Worm (Caenorhabditis elegans) whole organism, young adult: ENCODE measurements around the gene acr-12.

ENCODE experiments used
- B0035.1 ChIP-seq: sonication (generic microtip); optimal IDR thresholded peaks from 2 replicates; lab custom pipeline; 2016; ENCODE audit warnings: missing genetic modification characterization, mild to moderate bottlenecking, missing compliant biosample characterization, missing genotype, missing genetic modification reagents
- B0261.1 ChIP-seq: sonication (generic microtip); optimal IDR thresholded peaks from 2 replicates; lab custom pipeline; 2016; ENCODE audit warnings: mild to moderate bottlenecking, missing genetic modification characterization, moderate library complexity, missing compliant biosample characterization
- B0336.3 ChIP-seq: fragments of 200-800 bp; sonication (Bioruptor generic); IDR thresholded peaks from 2 replicates; pipeline ENCODE4 v1.3.6; 2022; ENCODE audit warnings: missing genetic modification characterization, missing compliant biosample characterization
- C06A6.2 ChIP-seq: fragments of 200-800 bp; sonication (Bioruptor generic); conservative IDR thresholded peaks from 2 replicates; pipeline ENCODE4 v1.3.6; 2022; ENCODE audit warnings: missing genetic modification characterization, missing compliant biosample characterization
- F33H1.4 ChIP-seq: fragments of 200-800 bp; sonication (Bioruptor generic); IDR thresholded peaks from 2 replicates; pipeline ENCODE4 v1.3.6; 2022; ENCODE audit warnings: missing genetic modification reagents, missing genetic modification characterization, missing compliant biosample characterization
- F39B2.1 ChIP-seq: fragments of 200-800 bp; sonication (Bioruptor generic); IDR thresholded peaks from 2 replicates; pipeline ENCODE4 v1.3.6; 2022; ENCODE audit warnings: missing genetic modification reagents, missing genetic modification characterization, missing compliant biosample characterization
- F49E8.2 ChIP-seq: sonication (generic microtip); optimal IDR thresholded peaks from 3 replicates; lab custom pipeline; 2017; ENCODE audit warnings: missing genetic modification characterization, mild to moderate bottlenecking, missing compliant biosample characterization, antibody characterized with exemption, moderate library complexity; ENCODE audit not compliant: insufficient read depth
- K11D2.4 ChIP-seq: fragments of 200-800 bp; sonication (Bioruptor generic); IDR thresholded peaks from 2 replicates; pipeline ENCODE4 v1.3.6; 2022; ENCODE audit warnings: missing genetic modification reagents, missing genetic modification characterization, missing compliant biosample characterization
- K12H6.12 ChIP-seq: fragments of 200-800 bp; sonication (Bioruptor generic); optimal IDR thresholded peaks from 2 replicates; lab custom pipeline; 2018; ENCODE audit warnings: mild to moderate bottlenecking, missing genetic modification characterization, missing compliant biosample characterization
- T26A5.8 ChIP-seq: sonication (generic microtip); optimal IDR thresholded peaks from 2 replicates; lab custom pipeline; 2016; ENCODE audit warnings: missing genetic modification characterization, missing compliant biosample characterization
- akir-1 ChIP-seq: fragments of 200-800 bp; sonication (Bioruptor generic); optimal IDR thresholded peaks from 2 replicates; lab custom pipeline; 2018; ENCODE audit warnings: mild to moderate bottlenecking, missing genetic modification characterization, moderate library complexity, missing compliant biosample characterization
- aptf-2 ChIP-seq: fragments of 200-800 bp; sonication (Bioruptor generic); conservative IDR thresholded peaks from 2 replicates; pipeline ENCODE4 v1.3.6; 2022; ENCODE audit warnings: missing genetic modification reagents, missing genetic modification characterization, missing compliant biosample characterization
- attf-3 ChIP-seq: fragments of 200-800 bp; sonication (Bioruptor generic); conservative IDR thresholded peaks from 2 replicates; pipeline ENCODE4 v1.3.6; 2022; ENCODE audit warnings: missing genetic modification reagents, missing genetic modification characterization, missing compliant biosample characterization
- attf-6 ChIP-seq: fragments of 200-800 bp; sonication (Bioruptor generic); IDR thresholded peaks from 2 replicates; pipeline ENCODE4 v1.3.6; 2022; ENCODE audit warnings: missing genetic modification reagents, missing genetic modification characterization, missing compliant biosample characterization
- bed-1 ChIP-seq: fragments of 200-800 bp; sonication (Bioruptor generic); IDR thresholded peaks from 2 replicates; pipeline ENCODE4 v1.3.6; 2022; ENCODE audit warnings: missing genetic modification reagents, missing genetic modification characterization, missing compliant biosample characterization
- bed-2 ChIP-seq: fragments of 200-800 bp; sonication (Bioruptor generic); IDR thresholded peaks from 2 replicates; pipeline ENCODE4 v1.3.6; 2022; ENCODE audit warnings: missing genetic modification reagents, missing genetic modification characterization, missing compliant biosample characterization
- ceh-58 ChIP-seq: fragments of 200-800 bp; sonication (Bioruptor generic); IDR thresholded peaks from 2 replicates; pipeline ENCODE4 v1.3.6; 2022; ENCODE audit warnings: missing genetic modification characterization, missing compliant biosample characterization
- ceh-79 ChIP-seq: sonication (generic microtip); optimal IDR thresholded peaks from 2 replicates; lab custom pipeline; 2017; ENCODE audit warnings: mild to moderate bottlenecking, missing genetic modification characterization, missing compliant biosample characterization
- chd-7 ChIP-seq: sonication (generic microtip); optimal IDR thresholded peaks from 2 replicates; lab custom pipeline; 2016; ENCODE audit warnings: mild to moderate bottlenecking, missing genetic modification characterization, moderate library complexity, missing compliant biosample characterization
- dpff-1 ChIP-seq: sonication (generic microtip); optimal IDR thresholded peaks from 2 replicates; lab custom pipeline; 2017; ENCODE audit warnings: mild to moderate bottlenecking, missing genetic modification characterization, missing compliant biosample characterization
- egl-18 ChIP-seq: fragments of 200-800 bp; sonication (Bioruptor generic); IDR thresholded peaks from 2 replicates; pipeline ENCODE4 v1.3.6; 2022; ENCODE audit warnings: missing genetic modification reagents, missing genetic modification characterization, missing compliant biosample characterization
- egl-44 ChIP-seq: fragments of 200-800 bp; sonication (Bioruptor generic); IDR thresholded peaks from 2 replicates; pipeline ENCODE4 v1.3.6; 2022; ENCODE audit warnings: missing genetic modification reagents, missing genetic modification characterization, missing compliant biosample characterization
- hlh-26 ChIP-seq: fragments of 200-800 bp; sonication (Bioruptor generic); conservative IDR thresholded peaks from 2 replicates; pipeline ENCODE4 v1.3.6; 2022; ENCODE audit warnings: missing genetic modification reagents, missing genetic modification characterization, missing compliant biosample characterization
- hrde-1 ChIP-seq: sonication (generic microtip); optimal IDR thresholded peaks from 2 replicates; lab custom pipeline; 2016; ENCODE audit warnings: missing genetic modification characterization, mild to moderate bottlenecking, missing compliant biosample characterization, moderate library complexity, missing genotype, missing genetic modification reagents, borderline replicate concordance
- hsf-1 ChIP-seq: fragments of 200-800 bp; sonication (Bioruptor generic); IDR thresholded peaks from 2 replicates; pipeline ENCODE4 v1.3.6; 2022; ENCODE audit warnings: missing genetic modification reagents, missing genetic modification characterization, missing compliant biosample characterization
- let-607 ChIP-seq, 2 experiments: fragments of 200-800 bp in 1 of 2; sonication (Bioruptor generic) in 1 of 2; sonication (generic microtip) in 1 of 2; optimal IDR thresholded peaks; 2 replicates each; lab custom pipeline; 2016 to 2018; ENCODE audit warnings: mild to moderate bottlenecking in 2 of 2, missing compliant biosample characterization in 2 of 2, missing genetic modification characterization in 2 of 2, moderate library complexity in 2 of 2, missing genotype in 1 of 2
- lin-26 ChIP-seq: fragments of 200-800 bp; sonication (Bioruptor generic); IDR thresholded peaks from 2 replicates; pipeline ENCODE4 v1.3.6; 2022; ENCODE audit warnings: missing genetic modification reagents, missing genetic modification characterization, missing compliant biosample characterization
- lin-35 ChIP-seq, 3 experiments: fragments of 150-350 bp in 2 of 3; sonication (generic microtip) in 1 of 3; optimal IDR thresholded peaks; 2 replicates each; lab custom pipeline; 2014 to 2018; ENCODE audit warnings: missing biosample characterization in 3 of 3, missing genetic modification characterization in 3 of 3, missing genetic modification reagents in 3 of 3
- lir-1 ChIP-seq: fragments of 200-800 bp; sonication (Bioruptor generic); conservative IDR thresholded peaks from 2 replicates; pipeline ENCODE4 v1.3.6; 2022; ENCODE audit warnings: missing genetic modification reagents, missing genetic modification characterization, missing compliant biosample characterization
- lsl-1 ChIP-seq: fragments of 200-800 bp; sonication (Bioruptor generic); optimal IDR thresholded peaks from 2 replicates; lab custom pipeline; 2018; ENCODE audit warnings: mild to moderate bottlenecking, missing genetic modification characterization, moderate library complexity, missing compliant biosample characterization
- madf-3 ChIP-seq: fragments of 200-800 bp; sonication (Bioruptor generic); IDR thresholded peaks from 2 replicates; pipeline ENCODE4 v1.3.6; 2022; ENCODE audit warnings: missing genetic modification reagents, missing genetic modification characterization, missing compliant biosample characterization
- madf-6 ChIP-seq: fragments of 200-800 bp; sonication (Bioruptor generic); IDR thresholded peaks from 2 replicates; pipeline ENCODE4 v1.3.6; 2022; ENCODE audit warnings: missing genetic modification reagents, missing genetic modification characterization, missing compliant biosample characterization
- mel-28 ChIP-seq: sonication (generic microtip); optimal IDR thresholded peaks from 2 replicates; lab custom pipeline; 2016; ENCODE audit warnings: borderline replicate concordance, mild to moderate bottlenecking, missing genetic modification characterization, missing compliant biosample characterization
- nfya-1 ChIP-seq: sonication (generic microtip); optimal IDR thresholded peaks from 2 replicates; lab custom pipeline; 2017; ENCODE audit warnings: antibody characterized with exemption, missing compliant biosample characterization, missing genetic modification characterization, borderline replicate concordance; ENCODE audit not compliant: insufficient read depth
- nfya-2 ChIP-seq: fragments of 200-800 bp; sonication (Bioruptor generic); IDR thresholded peaks from 2 replicates; pipeline ENCODE4 v1.3.6; 2022; ENCODE audit warnings: missing genetic modification reagents, missing genetic modification characterization, missing compliant biosample characterization
- nfyb-1 ChIP-seq: fragments of 200-800 bp; sonication (Bioruptor generic); IDR thresholded peaks from 2 replicates; pipeline ENCODE4 v1.3.6; 2022; ENCODE audit warnings: missing genetic modification reagents, missing genetic modification characterization, missing compliant biosample characterization
- nhr-120 ChIP-seq: fragments of 200-800 bp; sonication (Bioruptor generic); IDR thresholded peaks from 2 replicates; pipeline ENCODE4 v1.3.6; 2022; ENCODE audit warnings: missing genetic modification characterization, missing compliant biosample characterization
- nhr-179 ChIP-seq: sonication (generic microtip); optimal IDR thresholded peaks from 2 replicates; lab custom pipeline; 2016; ENCODE audit warnings: mild to moderate bottlenecking, missing genetic modification characterization, missing compliant biosample characterization
- nhr-27 ChIP-seq: fragments of 200-800 bp; sonication (Bioruptor generic); optimal IDR thresholded peaks from 2 replicates; lab custom pipeline; 2018; ENCODE audit warnings: mild to moderate bottlenecking, missing genetic modification characterization, moderate library complexity, missing compliant biosample characterization
- sdz-38 ChIP-seq: sonication (generic microtip); optimal IDR thresholded peaks from 2 replicates; lab custom pipeline; 2016; ENCODE audit warnings: missing genotype, missing genetic modification characterization, missing compliant biosample characterization
- snpc-4 ChIP-seq, 5 experiments: fragments of 150-350 bp in 1 of 5; sonication (generic microtip) in 4 of 5; optimal IDR thresholded peaks; 2 replicates each; lab custom pipeline; 2014 to 2018; ENCODE audit warnings: missing genetic modification characterization in 5 of 5, missing biosample characterization in 3 of 5, antibody characterized with exemption in 2 of 5, mild to moderate bottlenecking in 2 of 5, missing compliant biosample characterization in 2 of 5, missing genotype in 2 of 5, moderate library complexity in 2 of 5, missing genetic modification reagents in 1 of 5
- sptf-2 ChIP-seq: fragments of 200-800 bp; sonication (Bioruptor generic); optimal IDR thresholded peaks from 2 replicates; lab custom pipeline; 2018; ENCODE audit warnings: mild to moderate bottlenecking, missing genetic modification characterization, missing compliant biosample characterization
- tlf-1 ChIP-seq: fragments of 200-800 bp; sonication (Bioruptor generic); optimal IDR thresholded peaks from 2 replicates; lab custom pipeline; 2018; ENCODE audit warnings: mild to moderate bottlenecking, missing genetic modification characterization, missing compliant biosample characterization
- unc-130 ChIP-seq: sonication (generic microtip); optimal IDR thresholded peaks from 2 replicates; lab custom pipeline; 2016; ENCODE audit warnings: missing genetic modification reagents, missing genetic modification characterization, missing compliant biosample characterization
- xnd-1 ChIP-seq: sonication (generic microtip); optimal IDR thresholded peaks from 2 replicates; lab custom pipeline; 2016; ENCODE audit warnings: missing genotype, missing genetic modification reagents, missing genetic modification characterization, missing compliant biosample characterization
- zfh-2 ChIP-seq: fragments of 200-800 bp; sonication (Bioruptor generic); conservative IDR thresholded peaks from 2 replicates; pipeline ENCODE4 v1.3.6; 2022; ENCODE audit warnings: missing genetic modification reagents, missing genetic modification characterization, missing compliant biosample characterization
- ztf-6 ChIP-seq: fragments of 200-800 bp; sonication (Bioruptor generic); IDR thresholded peaks from 2 replicates; pipeline ENCODE4 v1.3.6; 2022; ENCODE audit warnings: missing genetic modification reagents, missing genetic modification characterization, missing compliant biosample characterization

Gene acr-12

DNA sequence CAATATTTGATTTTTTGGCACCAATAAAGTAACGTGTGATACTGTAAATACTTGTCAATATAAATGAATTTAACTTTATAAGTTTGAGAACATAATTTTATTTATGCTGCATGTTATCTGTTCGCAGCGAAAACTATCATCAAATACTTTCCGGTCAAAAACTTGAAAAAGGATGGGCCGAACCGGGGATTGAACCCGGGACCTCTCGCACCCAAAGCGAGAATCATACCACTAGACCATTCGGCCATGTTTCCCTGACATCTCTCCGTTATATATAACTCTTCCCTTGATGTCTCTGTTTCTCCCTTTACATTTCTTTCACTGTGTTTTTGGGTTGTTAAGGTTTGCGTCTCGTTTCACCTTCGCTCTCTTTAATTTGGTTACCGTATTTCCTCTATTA lies 20.9 kb upstream of the acr-12 start (continued):
- TF ChIP-seq B0035.1 (tag; lab: Kevin White, UChicago) (no peak), K12H6.12 (tag; lab: Kevin White, UChicago) (peak; percentile 27), hsf-1 (no peak), nfya-2 (GFP tag; lab: Robert Waterston, UW) (no peak), lin-35 (GFP tag; optimal IDR thresholded peaks at IDR 0.05; lab: Kevin White, UChicago) (peak in 1 of 3 experiments; percentile 71), mel-28 (tag; lab: Kevin White, UChicago) (no peak), hrde-1 (peak; percentile 49), nfyb-1 (GFP tag; lab: Robert Waterston, UW) (peak; percentile 89), zfh-2 (GFP tag; lab: Robert Waterston, UW) (no peak), ceh-79 (tag; lab: Kevin White, UChicago) (peak; percentile 6), chd-7 (tag; lab: Kevin White, UChicago) (peak; percentile 65), tlf-1 (GFP tag; lab: Kevin White, UChicago) (no peak), lir-1 (GFP tag; lab: Robert Waterston, UW) (no peak), attf-6 (GFP tag; lab: Robert Waterston, UW) (no peak), nhr-120 (GFP tag; lab: Robert Waterston, UW) (0 out of 2 replicates have a peak, but pooled peaks have one; percentile 68), ztf-6 (no peak), K11D2.4 (GFP tag; lab: Robert Waterston, UW) (peak; percentile 57; the same call in 1 of the 2 replicates), nhr-179 (tag; lab: Kevin White, UChicago) (no peak), nfya-1 (tag; lab: Kevin White, UChicago) (no peak), attf-3 (peak; percentile 57), F33H1.4 (GFP tag; lab: Robert Waterston, UW) (no peak), T26A5.8 (tag; lab: Kevin White, UChicago) (no peak), hlh-26 (GFP tag; lab: Robert Waterston, UW) (no peak), lin-26 (GFP tag; lab: Robert Waterston, UW) (peak; percentile 90), bed-1 (GFP tag; lab: Robert Waterston, UW) (no peak), aptf-2 (GFP tag; lab: Robert Waterston, UW) (no peak), lsl-1 (GFP tag; lab: Kevin White, UChicago) (no peak), nhr-27 (tag; lab: Kevin White, UChicago) (no peak), B0261.1 (tag; lab: Kevin White, UChicago) (peak; percentile 87), akir-1 (GFP tag; lab: Kevin White, UChicago) (no peak), sptf-2 (GFP tag; lab: Kevin White, UChicago) (no peak), C06A6.2 (GFP tag; lab: Robert Waterston, UW) (no peak), madf-6 (GFP tag; lab: Robert Waterston, UW) (no peak), let-607 (tag; optimal IDR thresholded peaks at IDR 0.05; lab: Kevin White, UChicago) (peak in 1 of 2 experiments; percentile 30), bed-2 (GFP tag; lab: Robert Waterston, UW) (no peak), sdz-38 (tag; lab: Kevin White, UChicago) (no peak), F39B2.1 (GFP tag; lab: Robert Waterston, UW) (no peak), unc-130 (peak; percentile 54), madf-3 (no peak), snpc-4 (GFP tag; optimal IDR thresholded peaks at IDR 0.05; lab: Kevin White, UChicago) (peak; percentile 64), snpc-4 (tag; optimal IDR thresholded peaks at IDR 0.05; lab: Kevin White, UChicago) (peak; percentile 55 to 82 (median 74)), xnd-1 (tag; lab: Kevin White, UChicago) (no peak), F49E8.2 (tag; lab: Kevin White, UChicago) (no peak), ceh-58 (GFP tag; lab: Robert Waterston, UW) (no peak), B0336.3 (peak; percentile 16; the same call in 1 of the 2 replicates), egl-44 (GFP tag; lab: Robert Waterston, UW) (peak; percentile 78; the same call in 1 of the 2 replicates), dpff-1 (tag; lab: Kevin White, UChicago) (no peak), egl-18 (GFP tag; lab: Robert Waterston, UW) (no peak)
